Fruit fly (Drosophila melanogaster) whole organism, pupa: Measurements from ENCODE around the gene REG.

ENCODE experiments used
- CG15710 ChIP-seq: fragments of 200-800 bp; sonication (Bioruptor generic); optimal IDR thresholded peaks from 2 replicates; lab custom pipeline; 2018; ENCODE audit warnings: missing biosample characterization, mild to moderate bottlenecking, missing genetic modification characterization, moderate library complexity
- CG17806 ChIP-seq: fragments of 200-800 bp; sonication (Bioruptor generic); optimal IDR thresholded peaks from 2 replicates; lab custom pipeline; 2018; ENCODE audit warnings: missing biosample characterization, mild to moderate bottlenecking, missing genetic modification characterization, moderate library complexity
- EcR ChIP-seq: fragments of 200-800 bp; sonication (Bioruptor generic); optimal IDR thresholded peaks from 3 replicates; lab custom pipeline; 2019; ENCODE audit warnings: missing biosample characterization, missing genetic modification characterization, mild to moderate bottlenecking, moderate library complexity, missing genetic modification reagents

DNA sequence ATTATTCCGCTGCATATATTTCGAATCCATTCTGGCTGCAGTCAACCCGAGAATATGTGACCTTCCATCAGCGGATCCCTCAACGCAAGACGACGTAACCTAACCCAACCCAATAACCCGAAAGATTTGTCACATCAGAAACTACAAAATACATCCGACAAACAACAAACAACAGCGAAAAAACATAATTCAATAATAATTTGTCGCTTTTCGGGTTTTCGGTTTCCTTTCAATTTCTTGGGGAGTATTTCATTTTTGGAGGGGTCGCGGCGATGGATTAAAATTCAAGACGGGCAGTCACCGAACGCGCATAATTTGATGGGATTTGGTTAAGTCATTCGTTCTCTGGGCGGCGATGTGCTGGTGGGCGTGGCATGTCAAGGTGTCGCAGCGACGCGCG is 18.8 kb downstream of the REG start:
- TF ChIP-seq CG15710 (tag; lab: Kevin White, UChicago) (no peak), CG17806 (tag; lab: Kevin White, UChicago) (no peak), EcR (GFP tag; lab: Kevin White, UChicago) (no peak)
